Fruit fly (Drosophila melanogaster) whole organism, embryonic: ENCODE results near the gene CG6012.

ENCODE experiments used
- Abd-B ChIP-seq: fragments of 200-800 bp; sonication (Bioruptor generic); optimal IDR thresholded peaks from 2 replicates; lab custom pipeline; 2018; ENCODE audit warnings: missing biosample characterization, mild to moderate bottlenecking, missing genetic modification characterization, moderate library complexity
- Bgb ChIP-seq: fragments of 200-800 bp; sonication (Bioruptor generic); IDR thresholded peaks from 2 replicates; pipeline ENCODE4 v1.3.6; 2022; ENCODE audit warnings: missing biosample characterization, missing genetic modification characterization; ENCODE audit not compliant: partially characterized antibody
- BtbVII ChIP-seq: fragments of 200-800 bp; sonication (Bioruptor generic); optimal IDR thresholded peaks from 3 replicates; lab custom pipeline; 2017; ENCODE audit warnings: missing biosample characterization, mild to moderate bottlenecking, missing genetic modification characterization
- CG10147 ChIP-seq: fragments of 200-800 bp; sonication (Bioruptor generic); optimal IDR thresholded peaks from 2 replicates; lab custom pipeline; 2019; ENCODE audit warnings: missing biosample characterization, mild to moderate bottlenecking, missing genetic modification characterization, moderate library complexity
- CG10209 ChIP-seq: fragments of 200-800 bp; sonication (Bioruptor generic); optimal IDR thresholded peaks from 3 replicates; lab custom pipeline; 2017; ENCODE audit warnings: missing biosample characterization, mild to moderate bottlenecking, missing genetic modification characterization, missing genetic modification reagents
- CG10565 ChIP-seq: fragments of 200-800 bp; sonication (Bioruptor generic); optimal IDR thresholded peaks from 3 replicates; lab custom pipeline; 2016; ENCODE audit warnings: missing biosample characterization, mild to moderate bottlenecking, missing genetic modification characterization
- CG11504 ChIP-seq: fragments of 200-800 bp; sonication (Bioruptor generic); optimal IDR thresholded peaks from 3 replicates; lab custom pipeline; 2019; ENCODE audit warnings: missing biosample characterization, mild to moderate bottlenecking, missing genetic modification characterization, moderate library complexity
- CG11695 ChIP-seq: fragments of 200-800 bp; sonication (Bioruptor generic); IDR thresholded peaks from 3 replicates; pipeline ENCODE4 v1.3.6; 2022; ENCODE audit warnings: missing biosample characterization, missing genetic modification characterization
- CG13424 ChIP-seq: fragments of 200-800 bp; sonication (Bioruptor generic); optimal IDR thresholded peaks from 2 replicates; lab custom pipeline; 2019; ENCODE audit warnings: missing biosample characterization, mild to moderate bottlenecking, missing genetic modification characterization, moderate library complexity
- CG15269 ChIP-seq: fragments of 200-800 bp; sonication (Bioruptor generic); optimal IDR thresholded peaks from 2 replicates; lab custom pipeline; 2018; ENCODE audit warnings: missing biosample characterization, mild to moderate bottlenecking, missing genetic modification characterization, moderate library complexity
- CG1603 ChIP-seq: fragments of 200-800 bp; sonication (Bioruptor generic); optimal IDR thresholded peaks from 2 replicates; lab custom pipeline; 2019; ENCODE audit warnings: missing biosample characterization, mild to moderate bottlenecking, missing genetic modification characterization, moderate library complexity
- CG17186 ChIP-seq: fragments of 200-800 bp; sonication (Bioruptor generic); optimal IDR thresholded peaks from 3 replicates; lab custom pipeline; 2017; ENCODE audit warnings: missing biosample characterization, missing genetic modification reagents, missing genetic modification characterization
- CG17328 ChIP-seq: fragments of 200-800 bp; sonication (Bioruptor generic); IDR thresholded peaks from 2 replicates; pipeline ENCODE4 v1.3.6; 2022; ENCODE audit warnings: missing biosample characterization, missing genetic modification characterization
- CG2120 ChIP-seq: fragments of 200-800 bp; sonication (Bioruptor generic); optimal IDR thresholded peaks from 3 replicates; lab custom pipeline; 2016; ENCODE audit warnings: missing biosample characterization, missing genetic modification characterization
- CG30403 ChIP-seq: fragments of 200-800 bp; sonication (Bioruptor generic); optimal IDR thresholded peaks from 3 replicates; lab custom pipeline; 2016; ENCODE audit warnings: missing biosample characterization, missing genetic modification characterization
- CG32532 ChIP-seq: fragments of 200-800 bp; sonication (Bioruptor generic); IDR thresholded peaks from 2 replicates; pipeline ENCODE4 v1.3.6; 2022; ENCODE audit warnings: missing biosample characterization, missing genetic modification characterization
- CG32772 ChIP-seq: fragments of 200-800 bp; sonication (Bioruptor generic); IDR thresholded peaks from 2 replicates; pipeline ENCODE4 v1.3.6; 2022; ENCODE audit warnings: missing biosample characterization, missing genetic modification characterization
- CG33213 ChIP-seq: fragments of 200-800 bp; sonication (Bioruptor generic); optimal IDR thresholded peaks from 3 replicates; lab custom pipeline; 2016; ENCODE audit warnings: missing biosample characterization, missing genetic modification characterization
- CG4820 ChIP-seq: fragments of 200-800 bp; sonication (Bioruptor generic); optimal IDR thresholded peaks from 3 replicates; lab custom pipeline; 2016; ENCODE audit warnings: missing biosample characterization, missing genetic modification characterization
- CG6175 ChIP-seq: fragments of 200-800 bp; sonication (Bioruptor generic); IDR thresholded peaks from 3 replicates; pipeline ENCODE4 v1.3.6; 2022; ENCODE audit warnings: missing biosample characterization, missing genetic modification characterization
- CG6765 ChIP-seq: fragments of 200-800 bp; sonication (Bioruptor generic); optimal IDR thresholded peaks from 3 replicates; lab custom pipeline; 2017; ENCODE audit warnings: missing biosample characterization, mild to moderate bottlenecking, missing genetic modification characterization
- CG7556 ChIP-seq: fragments of 200-800 bp; sonication (Bioruptor generic); optimal IDR thresholded peaks from 2 replicates; lab custom pipeline; 2017; ENCODE audit warnings: missing biosample characterization, mild to moderate bottlenecking, missing genetic modification characterization
- CG8089 ChIP-seq: fragments of 200-800 bp; sonication (Bioruptor generic); optimal IDR thresholded peaks from 3 replicates; lab custom pipeline; 2016; ENCODE audit warnings: missing biosample characterization, missing genetic modification characterization
- CG8290 ChIP-seq, 3 experiments: fragments of 200-800 bp; sonication (Bioruptor generic); optimal IDR thresholded peaks; 2 replicates each; lab custom pipeline; 2016 to 2019; ENCODE audit warnings: missing biosample characterization in 3 of 3, missing genetic modification characterization in 3 of 3, mild to moderate bottlenecking in 2 of 3, moderate library complexity in 1 of 3
- D ChIP-seq, 2 experiments: fragments of 200-800 bp in 1 of 2; fragments of >200 bp in 1 of 2; sonication (Bioruptor generic) in 1 of 2; optimal IDR thresholded peaks; 2 replicates in 1 of 2; 3 replicates in 1 of 2; lab custom pipeline; 2017; ENCODE audit warnings: mild to moderate bottlenecking in 1 of 2, missing biosample characterization in 1 of 2, missing genetic modification characterization in 1 of 2, missing genetic modification reagents in 1 of 2
- Dad ChIP-seq: fragments of 200-800 bp; sonication (Bioruptor generic); optimal IDR thresholded peaks from 3 replicates; lab custom pipeline; 2016; ENCODE audit warnings: missing biosample characterization, missing genetic modification characterization
- E2f1 ChIP-seq: fragments of 200-800 bp; sonication (Bioruptor generic); IDR thresholded peaks from 2 replicates; pipeline ENCODE4 v1.3.6; 2022; ENCODE audit warnings: missing biosample characterization, missing genetic modification characterization
- Gug ChIP-seq: fragments of 200-800 bp; sonication (Bioruptor generic); IDR thresholded peaks from 4 replicates; pipeline ENCODE4 v1.3.6; 2022; ENCODE audit warnings: missing biosample characterization, missing genetic modification characterization
- HLH3B ChIP-seq: fragments of 200-800 bp; sonication (Bioruptor generic); IDR thresholded peaks from 2 replicates; pipeline ENCODE4 v1.3.6; 2022; ENCODE audit warnings: missing biosample characterization, missing genetic modification characterization
- Hr3 ChIP-seq: fragments of 200-800 bp; sonication (Bioruptor generic); optimal IDR thresholded peaks from 3 replicates; lab custom pipeline; 2016; ENCODE audit warnings: missing biosample characterization, missing genetic modification characterization
- Hr51 ChIP-seq, 2 experiments: fragments of 200-800 bp; sonication (Bioruptor generic); optimal IDR thresholded peaks; 2 replicates in 1 of 2; 3 replicates in 1 of 2; lab custom pipeline; 2016 to 2018; ENCODE audit warnings: missing biosample characterization in 2 of 2, missing genetic modification characterization in 2 of 2, mild to moderate bottlenecking in 1 of 2, moderate library complexity in 1 of 2
- Med ChIP-seq: fragments of 200-800 bp; sonication (Bioruptor generic); peaks from one replicate; lab custom pipeline; 2016; ENCODE audit warnings: missing biosample characterization, missing genetic modification characterization, mild to moderate bottlenecking, inconsistent platforms, moderate library complexity
- Mrtf ChIP-seq: fragments of 200-800 bp; sonication (Bioruptor generic); IDR thresholded peaks from 3 replicates; pipeline ENCODE4 v1.3.6; 2022; ENCODE audit warnings: missing biosample characterization, missing genetic modification characterization
- NK7.1 ChIP-seq: fragments of 200-800 bp; sonication (Bioruptor generic); optimal IDR thresholded peaks from 3 replicates; lab custom pipeline; 2016; ENCODE audit warnings: missing biosample characterization, missing genetic modification characterization
- PHDP ChIP-seq: fragments of 200-800 bp; sonication (Bioruptor generic); optimal IDR thresholded peaks from 3 replicates; lab custom pipeline; 2018; ENCODE audit warnings: missing biosample characterization, mild to moderate bottlenecking, missing genetic modification characterization, moderate library complexity
- Side ChIP-seq: fragments of 200-800 bp; sonication (Bioruptor generic); optimal IDR thresholded peaks from 2 replicates; lab custom pipeline; 2016; ENCODE audit warnings: missing biosample characterization, missing genetic modification characterization
- Sin3A ChIP-seq: fragments of >200 bp; optimal IDR thresholded peaks from 2 replicates; lab custom pipeline; 2018
- Stat92E ChIP-seq, 3 experiments: fragments of >200 bp in 2 of 3; fragments of 200-800 bp in 1 of 3; sonication (Bioruptor generic) in 1 of 3; optimal IDR thresholded peaks; 2 replicates each; lab custom pipeline; 2017 to 2019; ENCODE audit warnings: missing biosample characterization in 3 of 3, missing genetic modification characterization in 3 of 3, mild to moderate bottlenecking in 1 of 3, moderate library complexity in 1 of 3
- bab2 ChIP-seq: fragments of 200-800 bp; sonication (Bioruptor generic); optimal IDR thresholded peaks from 2 replicates; lab custom pipeline; 2016; ENCODE audit warnings: missing biosample characterization, missing genetic modification characterization
- dan ChIP-seq: fragments of 200-800 bp; sonication (Bioruptor generic); IDR thresholded peaks from 2 replicates; pipeline ENCODE4 v1.3.6; 2022; ENCODE audit warnings: missing biosample characterization, missing genetic modification characterization
- exex ChIP-seq: fragments of 200-800 bp; sonication (Bioruptor generic); optimal IDR thresholded peaks from 4 replicates; lab custom pipeline; 2018; ENCODE audit warnings: missing biosample characterization, mild to moderate bottlenecking, missing genetic modification characterization, moderate library complexity
- fru ChIP-seq: fragments of >200 bp; optimal IDR thresholded peaks from 2 replicates; lab custom pipeline; 2017
- gcm2 ChIP-seq: fragments of 200-800 bp; sonication (Bioruptor generic); optimal IDR thresholded peaks from 2 replicates; lab custom pipeline; 2016; ENCODE audit warnings: missing biosample characterization, missing genetic modification characterization
- gem ChIP-seq: fragments of 200-800 bp; sonication (Bioruptor generic); optimal IDR thresholded peaks from 2 replicates; lab custom pipeline; 2019; ENCODE audit warnings: missing biosample characterization, mild to moderate bottlenecking, missing genetic modification characterization, moderate library complexity
- grau ChIP-seq: fragments of 200-800 bp; optimal IDR thresholded peaks from 3 replicates; lab custom pipeline; 2019; ENCODE audit warnings: missing biosample characterization, mild to moderate bottlenecking, missing genetic modification characterization, moderate library complexity
- shn ChIP-seq: fragments of 200-800 bp; sonication (Bioruptor generic); optimal IDR thresholded peaks from 3 replicates; lab custom pipeline; 2016; ENCODE audit warnings: missing biosample characterization, missing genetic modification characterization
- slbo ChIP-seq: fragments of 200-800 bp; sonication (Bioruptor generic); IDR thresholded peaks from 2 replicates; pipeline ENCODE4 v1.3.6; 2022; ENCODE audit warnings: missing biosample characterization, missing genetic modification characterization
- sob ChIP-seq: fragments of 200-800 bp; sonication (Bioruptor generic); IDR thresholded peaks from 2 replicates; pipeline ENCODE4 v1.3.6; 2022; ENCODE audit warnings: missing biosample characterization, missing genetic modification characterization
- tup ChIP-seq: fragments of 200-800 bp; sonication (Bioruptor generic); optimal IDR thresholded peaks from 2 replicates; lab custom pipeline; 2016; ENCODE audit warnings: missing biosample characterization, mild to moderate bottlenecking, missing genetic modification characterization, moderate library complexity

The CG6012 gene

DNA sequence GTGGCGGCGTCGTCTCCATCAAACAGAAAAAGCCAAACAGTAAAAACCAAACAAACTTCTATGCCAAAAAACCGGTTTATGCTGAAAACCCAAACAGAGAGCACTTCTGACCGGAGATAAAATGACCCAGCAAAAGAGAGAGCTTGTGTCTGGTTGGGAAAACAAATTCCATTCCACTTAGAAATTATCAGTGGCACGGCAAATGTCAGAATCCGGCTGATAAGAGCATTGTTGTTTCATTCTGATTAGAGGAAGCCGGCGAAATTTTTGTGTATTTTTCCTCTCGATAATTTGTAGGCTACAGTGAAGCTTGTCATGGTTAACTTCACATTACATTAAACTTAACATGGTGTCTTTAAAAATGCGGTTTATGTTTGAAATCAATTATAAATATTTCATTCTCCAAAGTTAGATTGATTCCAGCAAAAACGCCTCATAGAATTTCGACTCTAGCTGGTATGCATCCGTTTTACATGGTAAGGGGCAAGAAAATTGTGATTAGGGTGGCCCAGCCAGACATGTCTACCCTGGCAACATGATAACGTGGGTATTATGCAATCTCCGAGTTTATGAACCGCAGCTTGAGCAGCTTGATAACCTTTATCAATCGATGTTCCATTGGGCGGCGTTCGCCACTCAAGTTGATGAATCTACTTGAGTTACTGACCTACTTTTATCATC is 43.7 kb downstream of the CG6012 start (continued):
- TF ChIP-seq HLH3B (GFP tag; lab: Robert Waterston, UW), result peak; percentile 13; the same call in 1 of the 2 replicates
- TF ChIP-seq Sin3A (lab: Kevin White, UChicago), result no peak
- TF ChIP-seq CG17186 (GFP tag; lab: Kevin White, UChicago), result no peak
- peak; percentile 3 for TF ChIP-seq Hr3 (GFP tag; lab: Kevin White, UChicago)
- peak; percentile 63 for TF ChIP-seq CG2120 (GFP tag; lab: Kevin White, UChicago)
- peak; percentile 43 for TF ChIP-seq CG11504 (tag; lab: Kevin White, UChicago)
- TF ChIP-seq NK7.1 (GFP tag; lab: Kevin White, UChicago), result peak; percentile 21
- peak; percentile 21 for TF ChIP-seq tup (GFP tag; lab: Kevin White, UChicago)
- no peak for TF ChIP-seq CG10565 (GFP tag; lab: Kevin White, UChicago)
- peak; percentile 30; the same call in 1 of the 2 replicates for TF ChIP-seq sob (GFP tag; lab: Robert Waterston, UW)
- peak; percentile 23; the same call in 1 of the 2 replicates for TF ChIP-seq slbo (GFP tag; lab: Robert Waterston, UW)
- TF ChIP-seq D (optimal IDR thresholded peaks at IDR 0.05; lab: Kevin White, UChicago), result no peak
- TF ChIP-seq D (GFP tag; optimal IDR thresholded peaks at IDR 0.05; lab: Kevin White, UChicago), result no peak
- no peak for TF ChIP-seq Gug (GFP tag; lab: Robert Waterston, UW)
- TF ChIP-seq CG32772 (GFP tag; lab: Robert Waterston, UW), result no peak; the same call in 1 of the 2 replicates
- TF ChIP-seq CG17328 (GFP tag; lab: Robert Waterston, UW), result 0 out of 2 replicates have a peak, but pooled peaks have one; percentile 30
- peak; percentile 40 for TF ChIP-seq CG1603 (tag; lab: Kevin White, UChicago)
- TF ChIP-seq fru (lab: Kevin White, UChicago), result no peak
- TF ChIP-seq CG11695 (GFP tag; lab: Robert Waterston, UW), result no peak
- TF ChIP-seq PHDP (tag; lab: Kevin White, UChicago), result no peak
- peak; percentile 91 for TF ChIP-seq Med (GFP tag; lab: Kevin White, UChicago)
- no peak for TF ChIP-seq Mrtf (GFP tag; lab: Robert Waterston, UW)
- TF ChIP-seq BtbVII, result peak; percentile 36
- TF ChIP-seq Dad (GFP tag; lab: Kevin White, UChicago), result peak; percentile 38
- peak; percentile 22; the same call in 1 of the 2 replicates for TF ChIP-seq CG32532 (GFP tag; lab: Robert Waterston, UW)
- peak; percentile 62; the same call in 1 of the 3 replicates for TF ChIP-seq CG6175
- TF ChIP-seq Stat92E (GFP tag; optimal IDR thresholded peaks at IDR 0.05; lab: Kevin White, UChicago), result no peak
- no peak for TF ChIP-seq CG8290 (GFP tag; optimal IDR thresholded peaks at IDR 0.05; lab: Kevin White, UChicago)
- TF ChIP-seq CG8290 (tag; optimal IDR thresholded peaks at IDR 0.05; lab: Kevin White, UChicago), result peak in 1 of 2 experiments; percentile 42
- TF ChIP-seq shn, result peak; percentile 38
- peak; percentile 12 for TF ChIP-seq bab2
- TF ChIP-seq CG30403 (GFP tag; lab: Kevin White, UChicago), result peak; percentile 8
- TF ChIP-seq exex (tag; lab: Kevin White, UChicago), result peak; percentile 31
- TF ChIP-seq CG7556 (GFP tag; lab: Kevin White, UChicago), result peak; percentile 18
- TF ChIP-seq Hr51 (GFP tag; optimal IDR thresholded peaks at IDR 0.05; lab: Kevin White, UChicago), result peak in 1 of 2 experiments; percentile 37
- TF ChIP-seq grau (tag; lab: Kevin White, UChicago), result peak; percentile 89
- TF ChIP-seq gcm2 (GFP tag; lab: Kevin White, UChicago), result no peak
- peak; percentile 0 for TF ChIP-seq CG13424 (tag; lab: Kevin White, UChicago)
- TF ChIP-seq CG10209 (GFP tag; lab: Kevin White, UChicago), result peak; percentile 10
- peak; percentile 49 for TF ChIP-seq CG15269
- TF ChIP-seq CG10147 (GFP tag; lab: Kevin White, UChicago), result no peak
- peak; percentile 36 for TF ChIP-seq gem (tag; lab: Kevin White, UChicago)
- no peak for TF ChIP-seq Abd-B (GFP tag; lab: Kevin White, UChicago)
- no peak for TF ChIP-seq CG6765 (GFP tag; lab: Kevin White, UChicago)
- TF ChIP-seq dan, result no peak
- no peak for TF ChIP-seq CG33213 (GFP tag; lab: Kevin White, UChicago)
- no peak for TF ChIP-seq Bgb (GFP tag; lab: Robert Waterston, UW)
- TF ChIP-seq E2f1 (GFP tag; lab: Robert Waterston, UW), result peak; percentile 26; the same call in 1 of the 2 replicates
- TF ChIP-seq CG4820, result peak; percentile 5
- no peak for TF ChIP-seq CG8089 (GFP tag; lab: Kevin White, UChicago)
- peak; percentile 22 for TF ChIP-seq Side (GFP tag; lab: Kevin White, UChicago)
